Worm (Caenorhabditis elegans): ENCODE data around the gene grl-28.
"Not testable (repeated sequence)": the region's sequence is repeated elsewhere in the genome, so short reads cannot be mapped to it uniquely, and the experiment has no call there.

grl-28 gene

DNA sequence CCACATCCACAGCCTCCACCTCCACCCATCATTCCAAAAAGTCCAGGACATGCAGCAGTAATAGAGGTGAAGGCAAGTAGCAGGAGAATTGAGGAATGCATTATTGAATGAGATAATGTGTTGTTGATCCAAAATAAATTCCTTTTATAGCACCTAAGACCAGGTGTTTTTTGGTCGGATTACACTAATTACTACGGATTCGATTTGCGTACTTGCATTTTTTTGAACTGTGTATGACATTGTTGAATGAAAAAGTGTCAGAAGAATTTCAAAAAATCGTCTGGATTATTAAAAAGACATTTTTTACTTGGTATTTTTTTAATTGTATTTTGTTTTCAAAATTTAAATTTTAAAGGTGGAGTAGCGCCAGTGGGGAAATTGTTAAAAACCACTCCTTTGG lies at the start of gene grl-28:
grl-28 (minus strand) TSS at position 101 of the 400 bp plus-strand sequence.
- TF ChIP-seq ham-2 (GFP tag; optimal IDR thresholded peaks at IDR 0.05) (no peak), cnd-1 (tag; optimal IDR thresholded peaks at IDR 0.05) (no peak), sptf-1 (tag; optimal IDR thresholded peaks at IDR 0.05) (no peak), nhr-12 (tag; optimal IDR thresholded peaks at IDR 0.05) (no peak), snpc-4 (tag; optimal IDR thresholded peaks at IDR 0.05) (no peak)

DNA sequence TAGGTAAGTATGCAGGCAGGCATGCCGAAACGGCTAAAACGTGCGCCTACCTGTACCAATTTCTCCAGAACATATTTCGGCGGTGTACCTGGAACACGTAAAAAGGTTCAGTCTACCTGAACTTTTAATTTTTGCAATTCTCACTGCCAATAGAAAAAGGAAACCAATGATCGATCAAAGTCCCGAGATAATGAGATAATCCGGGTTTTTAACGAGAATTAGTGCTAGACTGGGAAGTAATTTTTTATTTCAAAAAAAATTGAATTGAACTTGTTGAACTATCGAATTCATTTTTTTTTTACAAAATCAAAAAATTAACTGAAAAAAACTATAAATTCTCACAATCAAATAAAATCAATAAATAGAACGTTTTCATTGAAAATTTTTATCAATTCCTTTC lies 48.9 kb upstream of the grl-28 start, which contains the start of gene T22F3.7:
T22F3.7 (minus strand) TSS at position 101 of the 400 bp plus-strand sequence.
- TF ChIP-seq elt-1 (tag; optimal IDR thresholded peaks at IDR 0.05; ENCODE audit: borderline replicate concordance, insufficient read depth) (no peak), zip-8 (tag; optimal IDR thresholded peaks at IDR 0.05) (no peak), nhr-28 (tag; optimal IDR thresholded peaks at IDR 0.05) (no peak), ceh-83 (GFP tag; optimal IDR thresholded peaks at IDR 0.05) (no peak), snpc-4 (tag; optimal IDR thresholded peaks at IDR 0.05) (no peak), sem-2 (GFP tag; optimal IDR thresholded peaks at IDR 0.05) (no peak)

DNA sequence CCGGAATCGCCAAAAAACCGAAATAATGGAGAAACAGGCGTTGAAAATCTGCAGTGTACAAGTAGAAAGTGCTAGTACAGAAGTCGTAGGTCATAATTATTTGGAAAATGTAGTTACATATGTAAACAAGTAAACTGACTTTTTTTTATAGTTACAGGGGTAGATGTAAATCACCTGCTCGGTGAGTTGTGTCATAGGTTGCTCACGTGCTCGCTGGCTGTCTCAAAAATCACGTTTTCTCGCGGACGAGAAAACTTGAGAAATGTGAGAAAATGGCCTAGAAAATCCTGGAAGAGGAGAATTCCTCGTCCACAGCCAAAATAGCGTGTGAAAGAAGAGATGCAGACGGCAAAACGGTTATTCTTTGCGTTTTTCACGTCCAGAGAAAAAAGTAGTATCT lies 45.4 kb upstream of the grl-28 start, which contains the start of gene srh-212:
srh-212 (minus strand) TSS at position 101 of the 400 bp plus-strand sequence.
- TF ChIP-seq lsy-2, mab-5, nhr-2 (tag; optimal IDR thresholded peaks at IDR 0.05): not testable (repeated sequence)

DNA sequence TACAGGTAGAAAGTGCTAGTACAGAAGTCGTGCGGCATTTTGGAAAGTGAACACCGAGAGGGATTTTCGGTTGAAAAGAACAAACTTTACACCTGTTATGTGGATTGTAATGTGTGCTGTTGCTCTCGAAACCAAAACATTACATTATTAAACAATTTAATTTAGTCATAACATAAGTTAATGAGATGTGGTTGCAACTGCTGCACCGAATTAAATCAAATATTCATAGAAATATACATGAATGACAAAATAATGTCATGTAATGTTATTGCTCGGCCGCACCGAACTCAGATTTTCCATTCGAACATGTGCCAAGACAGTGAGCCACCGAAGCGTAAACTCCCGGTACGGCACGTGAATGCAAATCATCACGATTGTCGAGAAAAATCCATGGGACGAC lies 43.3 kb upstream of the grl-28 start, which contains the start of gene srh-213:
srh-213 (minus strand) TSS at position 101 of the 400 bp plus-strand sequence.
- TF ChIP-seq elt-3 (tag; optimal IDR thresholded peaks at IDR 0.05) (no peak), unc-62 (GFP tag; optimal IDR thresholded peaks at IDR 0.05) (no peak), mab-5 (tag; optimal IDR thresholded peaks at IDR 0.05) (no peak), sptf-1 (tag; optimal IDR thresholded peaks at IDR 0.05) (no peak), snpc-4 (tag; optimal IDR thresholded peaks at IDR 0.05) (no peak), nhr-28 (tag; optimal IDR thresholded peaks at IDR 0.05) (no peak), ham-2 (GFP tag; optimal IDR thresholded peaks at IDR 0.05) (no peak), mls-2 (tag; optimal IDR thresholded peaks at IDR 0.05) (no peak), pha-4 (tag; optimal IDR thresholded peaks at IDR 0.05) (no peak), zip-8 (tag; optimal IDR thresholded peaks at IDR 0.05) (no peak)

DNA sequence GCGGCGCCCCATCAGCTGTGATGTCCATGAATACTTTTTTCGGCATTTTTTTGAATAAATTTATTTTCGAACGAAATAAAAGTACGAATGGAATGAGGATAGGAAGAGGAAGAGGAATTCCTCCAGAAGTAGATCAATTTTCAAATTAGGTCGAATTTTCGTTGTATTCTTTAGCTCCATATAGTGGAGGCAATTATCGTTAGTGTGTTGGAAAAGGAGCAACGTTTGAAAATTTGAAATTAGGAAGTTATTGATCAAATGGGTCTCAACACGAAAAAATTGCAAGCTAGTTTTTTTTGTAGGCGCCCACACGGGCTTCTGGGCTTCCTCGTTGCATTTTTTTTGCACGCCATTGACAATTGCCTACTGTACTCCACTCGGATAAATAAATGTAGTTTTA lies 40.4 kb upstream of the grl-28 start, which contains the start of gene T22F3.12:
T22F3.12 (minus strand) TSS at position 101 of the 400 bp plus-strand sequence.
- no peak for TF ChIP-seq ham-2 (GFP tag; optimal IDR thresholded peaks at IDR 0.05)
- TF ChIP-seq bed-3 (GFP tag; optimal IDR thresholded peaks at IDR 0.05), result no peak
- no peak for TF ChIP-seq nhr-12 (tag; optimal IDR thresholded peaks at IDR 0.05)
- TF ChIP-seq unc-120 (tag; optimal IDR thresholded peaks at IDR 0.05; ENCODE audit: poor library complexity, severe bottlenecking), result no peak
- no peak for TF ChIP-seq ceh-83 (GFP tag; optimal IDR thresholded peaks at IDR 0.05)
- no peak for TF ChIP-seq tbx-8 (GFP tag; optimal IDR thresholded peaks at IDR 0.05)
- no peak for TF ChIP-seq drap-1 (GFP tag; optimal IDR thresholded peaks at IDR 0.05)
- no peak for TF ChIP-seq sptf-1 (tag; optimal IDR thresholded peaks at IDR 0.05)

DNA sequence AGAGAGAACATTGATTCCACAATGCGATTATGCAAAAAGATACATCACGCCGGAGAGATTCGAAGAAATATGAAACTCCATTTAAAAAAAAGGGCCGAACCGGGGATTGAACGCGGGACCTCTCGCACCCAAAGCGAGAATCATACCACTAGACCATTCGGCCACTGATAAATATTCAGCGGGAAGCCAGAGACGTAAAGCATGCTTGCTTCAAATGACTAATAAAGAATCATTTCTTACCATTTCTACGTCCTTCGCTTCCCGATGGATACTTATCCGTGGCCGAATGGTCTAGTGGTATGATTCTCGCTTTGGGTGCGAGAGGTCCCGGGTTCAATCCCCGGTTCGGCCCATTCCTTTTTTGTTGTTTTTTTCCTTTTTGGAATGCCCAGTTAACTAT lies 36.6 kb upstream of the grl-28 start:
- TF ChIP-seq pha-4 (tag; optimal IDR thresholded peaks at IDR 0.05), result no peak
- no peak for TF ChIP-seq nhr-237 (tag; optimal IDR thresholded peaks at IDR 0.05)
- TF ChIP-seq drap-1 (GFP tag; optimal IDR thresholded peaks at IDR 0.05), result no peak
- TF ChIP-seq unc-39 (tag; optimal IDR thresholded peaks at IDR 0.05), result no peak
- no peak for TF ChIP-seq flh-1 (GFP tag; optimal IDR thresholded peaks at IDR 0.05)
- TF ChIP-seq lin-13 (tag; optimal IDR thresholded peaks at IDR 0.05), result no peak
- TF ChIP-seq ces-1 (GFP tag; optimal IDR thresholded peaks at IDR 0.05), result no peak
- TF ChIP-seq bed-3 (GFP tag; optimal IDR thresholded peaks at IDR 0.05), result no peak
- no peak for TF ChIP-seq ceh-43 (GFP tag; optimal IDR thresholded peaks at IDR 0.05)
- TF ChIP-seq hlh-1 (tag; optimal IDR thresholded peaks at IDR 0.05), result no peak
- no peak for TF ChIP-seq lin-32 (GFP tag; optimal IDR thresholded peaks at IDR 0.05)
- no peak for TF ChIP-seq nhr-12 (tag; optimal IDR thresholded peaks at IDR 0.05)

Measured in whole organism, mixed stage, embryonic.